Worm (Caenorhabditis elegans) whole organism, midembryonic: ENCODE results near the gene F58E6.13.

Experiments
- T22C8.4 ChIP-seq: fragments of 200-800 bp; sonication (Bioruptor generic); IDR thresholded peaks from 2 replicates; pipeline ENCODE4 v1.3.6; 2022; ENCODE audit warnings: missing genetic modification characterization, missing compliant biosample characterization
- cog-1 ChIP-seq: sonication (generic microtip); optimal IDR thresholded peaks from 2 replicates; lab custom pipeline; 2016; ENCODE audit warnings: missing genetic modification characterization, missing compliant biosample characterization
- flt-1 ChIP-seq: fragments of 200-800 bp; sonication (Bioruptor generic); IDR thresholded peaks from 2 replicates; pipeline ENCODE4 v1.3.6; 2022; ENCODE audit warnings: missing genetic modification characterization, missing compliant biosample characterization
- klf-2 ChIP-seq: fragments of 200-800 bp; sonication (Bioruptor generic); conservative IDR thresholded peaks from 2 replicates; pipeline ENCODE4 v1.3.6; 2022; ENCODE audit warnings: missing genetic modification reagents, missing genetic modification characterization, missing compliant biosample characterization
- med-1 ChIP-seq: sonication (generic microtip); optimal IDR thresholded peaks from 2 replicates; lab custom pipeline; 2017; ENCODE audit warnings: missing genetic modification characterization, mild to moderate bottlenecking, missing compliant biosample characterization, antibody characterized with exemption, missing genetic modification reagents; ENCODE audit not compliant: insufficient read depth
- ref-1 ChIP-seq: fragments of 200-800 bp; sonication (Bioruptor generic); conservative IDR thresholded peaks from 2 replicates; pipeline ENCODE4 v1.3.6; 2022; ENCODE audit warnings: missing genetic modification reagents, missing genetic modification characterization, missing compliant biosample characterization
- ztf-23 ChIP-seq: fragments of 200-800 bp; sonication (Bioruptor generic); IDR thresholded peaks from 2 replicates; pipeline ENCODE4 v1.3.6; 2022; ENCODE audit warnings: missing genetic modification reagents, missing genetic modification characterization, missing compliant biosample characterization
- ztf-29 ChIP-seq: fragments of 200-800 bp; sonication (Bioruptor generic); IDR thresholded peaks from 2 replicates; pipeline ENCODE4 v1.3.6; 2022; ENCODE audit warnings: missing genetic modification reagents, missing genetic modification characterization, missing compliant biosample characterization

- no peak for TF ChIP-seq flt-1 (GFP tag; lab: Robert Waterston, UW)
- TF ChIP-seq med-1, result no peak
- no peak for TF ChIP-seq ztf-23 (GFP tag; lab: Robert Waterston, UW)
- no peak for TF ChIP-seq T22C8.4 (GFP tag; lab: Robert Waterston, UW)
- no peak for TF ChIP-seq ref-1 (GFP tag; lab: Robert Waterston, UW)
- no peak for TF ChIP-seq klf-2
- TF ChIP-seq cog-1, result no peak
- no peak for TF ChIP-seq ztf-29 (GFP tag; lab: Robert Waterston, UW)
Measured at ce11 chrV:9777645-9778044, 32.6 kb downstream of the F58E6.13 start, which contains the start of gene smg-4.
